Fruit fly (Drosophila melanogaster) whole organism, pupa: Measurements from ENCODE around the gene Trl.

Experiments
- CG10348 ChIP-seq: fragments of 200-800 bp; sonication (Bioruptor generic); IDR thresholded peaks from 2 replicates; pipeline ENCODE4 v1.3.6; 2022; ENCODE audit warnings: missing biosample characterization, missing genetic modification characterization
- CG12605 ChIP-seq: fragments of 200-800 bp; sonication (Bioruptor generic); IDR thresholded peaks from 2 replicates; pipeline ENCODE4 v1.3.6; 2022; ENCODE audit warnings: missing biosample characterization, missing genetic modification characterization
- CG13204 ChIP-seq: fragments of 200-800 bp; sonication (Bioruptor generic); optimal IDR thresholded peaks from 2 replicates; lab custom pipeline; 2018; ENCODE audit warnings: missing biosample characterization, mild to moderate bottlenecking, missing genetic modification characterization, moderate library complexity
- CG14655 ChIP-seq: fragments of 200-800 bp; sonication (Bioruptor generic); optimal IDR thresholded peaks from 3 replicates; lab custom pipeline; 2017; ENCODE audit warnings: mild to moderate bottlenecking, missing biosample characterization, missing genetic modification reagents, missing genetic modification characterization
- CG15710 ChIP-seq: fragments of 200-800 bp; sonication (Bioruptor generic); optimal IDR thresholded peaks from 2 replicates; lab custom pipeline; 2018; ENCODE audit warnings: missing biosample characterization, mild to moderate bottlenecking, missing genetic modification characterization, moderate library complexity
- CG17806 ChIP-seq: fragments of 200-800 bp; sonication (Bioruptor generic); optimal IDR thresholded peaks from 2 replicates; lab custom pipeline; 2018; ENCODE audit warnings: missing biosample characterization, mild to moderate bottlenecking, missing genetic modification characterization, moderate library complexity
- CG32121 ChIP-seq: fragments of 200-800 bp; sonication (Bioruptor generic); IDR thresholded peaks from 2 replicates; pipeline ENCODE4 v1.3.6; 2022; ENCODE audit warnings: missing biosample characterization, missing genetic modification characterization
- CG34367 ChIP-seq: fragments of 200-800 bp; sonication (Bioruptor generic); optimal IDR thresholded peaks from 2 replicates; lab custom pipeline; 2018; ENCODE audit warnings: missing biosample characterization, mild to moderate bottlenecking, missing genetic modification characterization
- CG4496 ChIP-seq: fragments of 200-800 bp; sonication (Bioruptor generic); IDR thresholded peaks from 3 replicates; pipeline ENCODE4 v1.3.6; 2022; ENCODE audit warnings: missing biosample characterization, missing genetic modification characterization
- CG8159 ChIP-seq: fragments of 200-800 bp; sonication (Bioruptor generic); optimal IDR thresholded peaks from 3 replicates; lab custom pipeline; 2018; ENCODE audit warnings: missing biosample characterization, mild to moderate bottlenecking, missing genetic modification characterization, moderate library complexity
- CG8301 ChIP-seq: fragments of 200-800 bp; sonication (Bioruptor generic); optimal IDR thresholded peaks from 2 replicates; lab custom pipeline; 2018; ENCODE audit warnings: missing biosample characterization, mild to moderate bottlenecking, missing genetic modification characterization
- CG9948 ChIP-seq: fragments of 200-800 bp; sonication (Bioruptor generic); optimal IDR thresholded peaks from 2 replicates; lab custom pipeline; 2018; ENCODE audit warnings: missing biosample characterization, mild to moderate bottlenecking, missing genetic modification characterization, moderate library complexity
- D1 ChIP-seq: fragments of 200-800 bp; sonication (Bioruptor generic); optimal IDR thresholded peaks from 2 replicates; lab custom pipeline; 2018; ENCODE audit warnings: missing biosample characterization, mild to moderate bottlenecking, missing genetic modification characterization, moderate library complexity
- EcR ChIP-seq: fragments of 200-800 bp; sonication (Bioruptor generic); optimal IDR thresholded peaks from 3 replicates; lab custom pipeline; 2019; ENCODE audit warnings: missing biosample characterization, missing genetic modification characterization, mild to moderate bottlenecking, moderate library complexity, missing genetic modification reagents
- Ets98B ChIP-seq: fragments of 200-800 bp; sonication (Bioruptor generic); IDR thresholded peaks from 2 replicates; pipeline ENCODE4 v1.3.6; 2022; ENCODE audit warnings: missing biosample characterization, missing genetic modification characterization
- Pif1A ChIP-seq: fragments of 200-800 bp; sonication (Bioruptor generic); optimal IDR thresholded peaks from 3 replicates; lab custom pipeline; 2016; ENCODE audit warnings: missing biosample characterization, missing genetic modification characterization
- Pif1B ChIP-seq: fragments of 200-800 bp; sonication (Bioruptor generic); optimal IDR thresholded peaks from 3 replicates; lab custom pipeline; 2016; ENCODE audit warnings: missing biosample characterization, missing genetic modification characterization
- Snoo ChIP-seq: fragments of 200-800 bp; sonication (Bioruptor generic); optimal IDR thresholded peaks from 3 replicates; lab custom pipeline; 2017; ENCODE audit warnings: missing biosample characterization, mild to moderate bottlenecking, missing genetic modification characterization, inconsistent platforms
- fd96Ca ChIP-seq: fragments of 200-800 bp; sonication (Bioruptor generic); IDR thresholded peaks from 3 replicates; pipeline ENCODE4 v1.3.6; 2022; ENCODE audit warnings: missing biosample characterization, missing genetic modification characterization
- gl ChIP-seq: fragments of 200-800 bp; sonication (Bioruptor generic); optimal IDR thresholded peaks from 2 replicates; lab custom pipeline; 2018; ENCODE audit warnings: missing biosample characterization, mild to moderate bottlenecking, missing genetic modification characterization
- rn ChIP-seq: fragments of 200-800 bp; sonication (Bioruptor generic); IDR thresholded peaks from 2 replicates; pipeline ENCODE4 v1.3.6; 2022; ENCODE audit warnings: missing biosample characterization, missing genetic modification characterization

Trl gene

DNA sequence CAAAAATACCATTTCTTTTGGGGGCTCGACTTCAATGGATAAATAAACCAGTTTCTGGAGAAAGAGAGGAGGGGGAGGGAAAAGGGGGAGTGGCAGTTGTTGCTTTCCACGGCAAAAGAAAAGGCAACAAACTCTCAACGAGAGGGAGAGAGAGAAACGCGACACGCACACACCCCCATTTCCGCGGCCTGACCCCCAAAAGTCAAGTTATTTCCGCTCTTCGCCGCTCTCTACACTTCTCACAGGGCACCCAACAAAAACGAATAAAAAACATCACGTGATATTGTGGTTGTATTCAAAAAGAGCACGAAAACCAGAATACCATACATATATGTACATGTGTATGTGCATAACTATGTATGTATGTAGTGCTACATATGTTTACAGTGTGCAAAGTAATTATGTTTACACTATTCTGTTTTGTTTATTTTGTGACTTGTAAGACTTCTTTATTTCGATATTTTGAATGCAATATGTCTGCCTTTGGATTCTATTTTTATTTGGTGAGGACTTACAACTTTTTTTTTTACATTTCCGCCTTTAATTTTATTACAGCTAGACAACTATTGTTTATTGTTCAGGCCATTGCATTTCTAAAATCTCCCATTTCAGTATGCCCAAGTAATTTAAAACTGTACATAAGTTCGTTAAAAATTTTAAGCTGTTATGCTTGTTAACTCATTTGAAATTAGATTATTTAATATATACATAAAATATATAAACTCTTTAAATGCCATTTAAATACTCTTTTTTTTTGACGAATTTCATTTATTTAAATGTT, 20.4 kb upstream of the Trl start:
- TF ChIP-seq CG13204 (GFP tag; lab: Kevin White, UChicago) (peak; percentile 70), gl (tag; lab: Kevin White, UChicago) (peak; percentile 90), CG12605 (GFP tag; lab: Robert Waterston, UW) (peak; percentile 81), D1 (tag; lab: Kevin White, UChicago) (peak; percentile 65), CG8159 (tag; lab: Kevin White, UChicago) (peak; percentile 62), Ets98B (peak; percentile 54; the same call in 1 of the 2 replicates), Pif1B (GFP tag; lab: Kevin White, UChicago) (peak; percentile 32), EcR (GFP tag; lab: Kevin White, UChicago) (peak; percentile 97), CG10348 (GFP tag; lab: Robert Waterston, UW) (no peak), rn (GFP tag; lab: Robert Waterston, UW) (no peak), Pif1A (peak; percentile 20), CG15710 (tag; lab: Kevin White, UChicago) (peak; percentile 53), CG17806 (tag; lab: Kevin White, UChicago) (peak; percentile 33), fd96Ca (0 out of 3 replicates have a peak, but pooled peaks have one; percentile 54), CG34367 (peak; percentile 57), CG9948 (peak; percentile 34), Snoo (peak; percentile 70), CG32121 (no peak; the same call in none of the 2 replicates), CG8301 (tag; lab: Kevin White, UChicago) (peak; percentile 21), CG14655 (GFP tag; lab: Kevin White, UChicago) (peak; percentile 57), CG4496 (GFP tag; lab: Robert Waterston, UW) (no peak; the same call in 1 of the 3 replicates)

DNA sequence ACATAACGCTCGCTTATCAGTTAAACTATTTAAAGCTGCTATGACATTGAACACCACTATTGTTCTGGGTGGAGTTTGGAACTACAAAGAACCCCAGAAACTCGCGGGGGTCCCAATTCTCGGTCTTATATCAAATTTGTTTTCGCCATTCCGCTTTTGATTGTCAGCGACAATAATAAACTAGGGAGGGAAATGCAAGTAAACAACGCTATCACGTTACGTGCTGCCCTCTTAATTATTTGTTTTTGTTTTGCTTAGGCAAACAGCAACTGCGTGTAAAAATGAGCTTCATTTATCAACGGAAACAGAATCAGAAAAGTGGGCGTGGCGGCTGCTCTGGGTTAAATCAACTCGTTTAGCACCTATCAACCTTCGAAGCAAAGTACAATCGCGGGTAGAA, 19.3 kb upstream of the Trl start:
- TF ChIP-seq CG13204 (GFP tag; lab: Kevin White, UChicago): no peak
- TF ChIP-seq Pif1A: no peak
- no peak for TF ChIP-seq CG15710 (tag; lab: Kevin White, UChicago)
- TF ChIP-seq D1 (tag; lab: Kevin White, UChicago): no peak
- TF ChIP-seq, all 21 proteins: peak for 0

DNA sequence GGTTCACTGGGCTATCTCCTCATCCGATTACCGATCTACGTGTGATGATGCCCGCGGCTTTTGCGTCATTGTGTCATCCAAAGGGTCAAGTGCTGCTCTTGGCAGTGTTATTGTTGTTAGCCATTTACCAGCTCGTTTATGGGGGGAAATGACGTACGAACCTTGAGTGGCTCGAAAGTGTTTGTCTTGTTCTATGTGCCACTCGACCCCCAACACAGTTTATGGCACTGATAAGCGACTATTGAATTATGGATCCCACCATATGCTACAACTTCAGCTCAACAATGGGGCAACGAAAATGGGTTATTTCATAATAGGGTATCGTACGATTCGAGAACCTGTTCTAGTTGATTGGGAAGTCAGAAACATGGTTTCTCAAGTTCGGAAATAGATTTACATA, 18.4 kb upstream of the Trl start:
- no peak for TF ChIP-seq CG32121

DNA sequence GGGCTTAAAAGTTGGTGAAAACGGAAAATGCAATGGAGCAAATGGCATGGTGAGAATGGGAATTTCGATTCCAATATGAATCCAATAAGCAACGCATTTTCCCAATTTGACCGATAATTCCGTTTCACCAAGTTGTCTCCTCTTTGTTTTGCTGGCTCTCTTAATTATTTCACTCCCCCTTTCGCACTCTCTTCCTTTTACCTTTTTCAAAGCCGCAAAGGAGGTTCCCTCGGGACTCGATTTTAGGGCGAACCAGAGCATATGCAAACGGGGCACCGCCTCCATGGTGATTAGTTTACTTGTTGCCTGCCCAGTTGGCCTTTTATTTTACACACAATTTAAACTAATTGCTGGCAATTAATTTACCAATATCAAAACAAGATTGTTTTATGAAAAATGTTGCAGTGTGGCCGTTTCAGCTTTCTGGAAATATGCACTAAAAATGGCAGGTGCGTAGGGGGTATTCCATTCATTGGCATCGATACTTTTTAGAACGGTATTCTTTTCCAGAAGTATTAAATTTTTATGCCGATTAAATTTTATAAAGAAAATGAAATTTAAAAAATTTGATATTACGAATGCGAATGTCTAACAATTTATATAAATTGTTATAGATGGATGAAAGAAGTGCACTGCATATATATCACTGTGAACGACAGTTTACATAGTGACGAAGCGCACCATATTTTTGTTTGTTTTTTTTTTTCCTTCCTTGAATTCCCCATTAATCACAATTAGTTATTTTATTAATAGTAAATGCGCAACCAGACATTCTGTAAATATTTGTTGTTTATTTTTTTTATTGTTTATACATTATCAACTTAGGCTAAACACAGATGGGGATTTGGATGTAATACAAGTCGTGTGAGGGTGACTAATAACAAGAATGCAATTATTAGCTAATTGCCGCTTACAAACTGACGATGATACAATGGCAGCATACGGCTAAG, 15.1 kb upstream of the Trl start, which contains the start of gene mop:
Gene mop (minus strand): TSS at position 419 of the 950 bp plus-strand sequence.
- TF ChIP-seq rn (GFP tag; lab: Robert Waterston, UW) (0 out of 2 replicates have a peak, but pooled peaks have one; percentile 20), gl (tag; lab: Kevin White, UChicago) (no peak), CG13204 (GFP tag; lab: Kevin White, UChicago) (no peak), CG14655 (GFP tag; lab: Kevin White, UChicago) (no peak), CG4496 (GFP tag; lab: Robert Waterston, UW) (0 out of 3 replicates have a peak, but pooled peaks have one; percentile 7), CG8159 (tag; lab: Kevin White, UChicago) (no peak), Pif1B (GFP tag; lab: Kevin White, UChicago) (no peak), CG8301 (tag; lab: Kevin White, UChicago) (no peak), fd96Ca (0 out of 3 replicates have a peak, but pooled peaks have one; percentile 5), CG12605 (GFP tag; lab: Robert Waterston, UW) (no peak), Snoo (no peak), CG32121 (peak; percentile 54; the same call in 1 of the 2 replicates), CG9948 (no peak)

DNA sequence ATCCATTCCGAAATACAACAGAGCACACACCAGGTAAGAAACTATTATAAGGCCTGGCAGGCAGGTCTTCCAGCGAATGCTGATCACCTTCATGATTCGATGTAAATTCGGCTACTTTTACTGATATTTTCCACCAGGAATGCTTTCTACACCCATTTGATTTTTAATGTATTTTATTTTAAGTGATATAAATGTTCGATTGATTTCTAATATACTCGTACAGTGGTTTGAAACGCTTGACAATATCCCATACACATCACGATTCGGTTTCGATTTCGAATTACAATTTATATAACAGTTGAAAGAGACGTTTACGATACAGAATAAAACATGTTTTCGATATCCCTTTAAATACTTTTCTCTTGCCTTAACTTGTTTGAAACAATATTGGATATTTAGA, 8.3 kb upstream of the Trl start, which contains the start of gene Mgat4b:
Gene Mgat4b (minus strand): TSS at position 101 of the 400 bp plus-strand sequence.
- TF ChIP-seq CG13204 (GFP tag; lab: Kevin White, UChicago): no peak
- TF ChIP-seq rn (GFP tag; lab: Robert Waterston, UW): no peak
- no peak for TF ChIP-seq CG12605 (GFP tag; lab: Robert Waterston, UW)
- TF ChIP-seq CG32121: no peak
